Worm (Caenorhabditis elegans) whole organism, L1 larva: ENCODE data around the gene slcf-1.

Experiments used
- ceh-88 ChIP-seq: fragments of 200-800 bp; sonication (Bioruptor generic); IDR thresholded peaks from 2 replicates; pipeline ENCODE4 v1.3.6; 2022; ENCODE audit warnings: missing genetic modification characterization, missing compliant biosample characterization
- efl-1 ChIP-seq, 4 experiments: fragments of 150-350 bp; optimal IDR thresholded peaks in 3 of 4; peaks in 1 of 4; 1 replicate in 1 of 4; 2 replicates in 3 of 4; lab custom pipeline; 2014; ENCODE audit warnings: missing biosample characterization in 2 of 4, missing genetic modification characterization in 2 of 4, missing genetic modification reagents in 2 of 4
- ets-5 ChIP-seq: fragments of 200-800 bp; sonication (Bioruptor generic); IDR thresholded peaks from 2 replicates; pipeline ENCODE4 v1.3.6; 2022; ENCODE audit warnings: missing genetic modification characterization, missing compliant biosample characterization
- hlh-4 ChIP-seq: sonication (generic microtip); optimal IDR thresholded peaks from 2 replicates; lab custom pipeline; 2016; ENCODE audit warnings: mild to moderate bottlenecking, missing genetic modification characterization, missing compliant biosample characterization
- nhr-19 ChIP-seq: fragments of 200-800 bp; sonication (Bioruptor generic); conservative IDR thresholded peaks from 2 replicates; pipeline ENCODE4 v1.3.6; 2022; ENCODE audit warnings: missing genetic modification characterization, missing compliant biosample characterization
- tbx-2 ChIP-seq: sonication (generic microtip); optimal IDR thresholded peaks from 2 replicates; lab custom pipeline; 2016; ENCODE audit warnings: missing genetic modification characterization, missing compliant biosample characterization
- tlp-1 ChIP-seq: fragments of 150-350 bp; optimal IDR thresholded peaks from 2 replicates; lab custom pipeline; 2014; ENCODE audit warnings: missing biosample characterization, missing genetic modification characterization

slcf-1 gene

DNA sequence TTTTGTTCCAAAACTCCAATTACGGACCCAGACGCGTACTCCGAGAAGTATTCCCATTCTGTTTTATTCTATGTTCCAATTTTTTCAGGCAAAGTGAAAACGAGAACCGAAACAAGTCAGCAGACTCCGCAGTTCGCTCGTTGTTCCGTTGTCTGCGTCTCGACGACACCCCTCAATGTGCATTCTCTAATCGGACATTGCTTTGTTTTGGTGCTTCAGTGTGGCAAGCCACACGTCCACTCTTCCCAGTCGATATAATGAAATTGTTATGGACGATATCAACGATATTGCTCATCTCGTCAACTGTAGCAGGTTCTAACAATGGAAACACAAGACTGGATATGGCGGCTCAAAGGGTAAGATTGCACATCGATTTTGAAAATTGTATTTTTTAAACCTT lies 47.8 kb downstream of the slcf-1 start, which contains the start of gene nhx-5:
Gene nhx-5, plus strand, starts transcription at position 82 of the 400 bp plus-strand sequence.
- TF ChIP-seq ets-5 (GFP tag; lab: Robert Waterston, UW) (no peak), tbx-2 (tag; lab: Kevin White, UChicago) (no peak), ceh-88 (GFP tag; lab: Robert Waterston, UW) (no peak), efl-1 (optimal IDR thresholded peaks at IDR 0.05; lab: Kevin White, UChicago) (no peak), efl-1 (GFP tag; optimal IDR thresholded peaks at IDR 0.05 in 1 of 2; lab: Kevin White, UChicago) (peak in 1 of 2 experiments; percentile 35), tlp-1 (tag; lab: Kevin White, UChicago) (no peak), hlh-4 (tag; lab: Kevin White, UChicago) (no peak), nhr-19 (GFP tag; lab: Robert Waterston, UW) (no peak)
- TF ChIP-seq, all 84 proteins: peak for 1
